Fruit fly (Drosophila melanogaster) whole organism, embryonic: ENCODE results near the gene Nin.
A peak's percentile ranks its signal among the peaks of the same experiment; 100 is the strongest.

Experiments
- Blimp-1 ChIP-seq: fragments of 200-800 bp; sonication (Bioruptor generic); optimal IDR thresholded peaks from 3 replicates; lab custom pipeline; 2018; ENCODE audit warnings: missing biosample characterization, missing genetic modification characterization, mild to moderate bottlenecking, moderate library complexity, missing genetic modification reagents
- BtbVII ChIP-seq: fragments of 200-800 bp; sonication (Bioruptor generic); optimal IDR thresholded peaks from 3 replicates; lab custom pipeline; 2017; ENCODE audit warnings: missing biosample characterization, mild to moderate bottlenecking, missing genetic modification characterization
- CG12769 ChIP-seq: fragments of 200-800 bp; sonication (Bioruptor generic); optimal IDR thresholded peaks from 2 replicates; lab custom pipeline; 2019; ENCODE audit warnings: missing biosample characterization, mild to moderate bottlenecking, missing genetic modification characterization, moderate library complexity
- CG1602 ChIP-seq: fragments of 200-800 bp; sonication (Bioruptor generic); optimal IDR thresholded peaks from 3 replicates; lab custom pipeline; 2016; ENCODE audit warnings: missing biosample characterization, missing genetic modification characterization
- CG1603 ChIP-seq: fragments of 200-800 bp; sonication (Bioruptor generic); optimal IDR thresholded peaks from 2 replicates; lab custom pipeline; 2019; ENCODE audit warnings: missing biosample characterization, mild to moderate bottlenecking, missing genetic modification characterization, moderate library complexity
- CG17186 ChIP-seq: fragments of 200-800 bp; sonication (Bioruptor generic); optimal IDR thresholded peaks from 3 replicates; lab custom pipeline; 2017; ENCODE audit warnings: missing biosample characterization, missing genetic modification reagents, missing genetic modification characterization
- CG18764 ChIP-seq: fragments of 200-800 bp; sonication (Bioruptor generic); optimal IDR thresholded peaks from 3 replicates; lab custom pipeline; 2016; ENCODE audit warnings: missing biosample characterization, missing genetic modification characterization
- CG2199 ChIP-seq: fragments of 200-800 bp; sonication (Bioruptor generic); IDR thresholded peaks from 3 replicates; pipeline ENCODE4 v1.3.6; 2022; ENCODE audit warnings: missing biosample characterization, missing genetic modification characterization
- CG2202 ChIP-seq: fragments of 200-800 bp; sonication (Bioruptor generic); optimal IDR thresholded peaks from 2 replicates; lab custom pipeline; 2018; ENCODE audit warnings: missing biosample characterization, mild to moderate bottlenecking, missing genetic modification characterization
- CG31224 ChIP-seq: fragments of 200-800 bp; sonication (Bioruptor generic); IDR thresholded peaks from 2 replicates; pipeline ENCODE4 v1.3.6; 2022; ENCODE audit warnings: missing biosample characterization, missing genetic modification characterization
- CG32532 ChIP-seq: fragments of 200-800 bp; sonication (Bioruptor generic); IDR thresholded peaks from 2 replicates; pipeline ENCODE4 v1.3.6; 2022; ENCODE audit warnings: missing biosample characterization, missing genetic modification characterization
- CG32767 ChIP-seq: fragments of 200-800 bp; sonication (Bioruptor generic); IDR thresholded peaks from 2 replicates; pipeline ENCODE4 v1.3.6; 2022; ENCODE audit warnings: missing biosample characterization, missing genetic modification characterization
- CG34422 ChIP-seq: fragments of 200-800 bp; sonication (Bioruptor generic); IDR thresholded peaks from 3 replicates; pipeline ENCODE4 v1.3.6; 2022; ENCODE audit warnings: missing biosample characterization, missing genetic modification characterization
- CG3838 ChIP-seq: fragments of 200-800 bp; sonication (Bioruptor generic); optimal IDR thresholded peaks from 3 replicates; lab custom pipeline; 2016; ENCODE audit warnings: missing biosample characterization, missing genetic modification characterization
- CG8388 ChIP-seq: fragments of 200-800 bp; sonication (Bioruptor generic); optimal IDR thresholded peaks from 2 replicates; lab custom pipeline; 2019; ENCODE audit warnings: missing biosample characterization, mild to moderate bottlenecking, missing genetic modification characterization, moderate library complexity
- Dll ChIP-seq: fragments of 200-800 bp; sonication (Bioruptor generic); IDR thresholded peaks from 4 replicates; pipeline ENCODE4 v1.3.6; 2022; ENCODE audit warnings: missing biosample characterization, missing genetic modification characterization; ENCODE audit not compliant: partially characterized antibody
- Drgx ChIP-seq: fragments of 200-800 bp; sonication (Bioruptor generic); IDR thresholded peaks from 2 replicates; pipeline ENCODE4 v1.3.6; 2022; ENCODE audit warnings: missing biosample characterization, missing genetic modification characterization
- ERR ChIP-seq: fragments of 200-800 bp; sonication (Bioruptor generic); optimal IDR thresholded peaks from 2 replicates; lab custom pipeline; 2016; ENCODE audit warnings: missing biosample characterization, missing genetic modification characterization
- Hmr ChIP-seq: fragments of 200-800 bp; sonication (Bioruptor generic); optimal IDR thresholded peaks from 3 replicates; lab custom pipeline; 2017; ENCODE audit warnings: mild to moderate bottlenecking, missing biosample characterization, missing genetic modification reagents, missing genetic modification characterization
- Ptx1 ChIP-seq: fragments of 200-800 bp; sonication (Bioruptor generic); IDR thresholded peaks from 2 replicates; pipeline ENCODE4 v1.3.6; 2022; ENCODE audit warnings: missing biosample characterization, missing genetic modification characterization
- Scr ChIP-seq: fragments of 200-800 bp; sonication (Bioruptor generic); IDR thresholded peaks from 2 replicates; pipeline ENCODE4 v1.3.6; 2022; ENCODE audit warnings: missing biosample characterization, missing genetic modification characterization; ENCODE audit not compliant: partially characterized antibody
- bigmax ChIP-seq: fragments of 200-800 bp; sonication (Bioruptor generic); optimal IDR thresholded peaks from 2 replicates; lab custom pipeline; 2018; ENCODE audit warnings: missing biosample characterization, mild to moderate bottlenecking, missing genetic modification characterization
- cg ChIP-seq: fragments of 200-800 bp; sonication (Bioruptor generic); optimal IDR thresholded peaks from 3 replicates; lab custom pipeline; 2019; ENCODE audit warnings: missing biosample characterization, mild to moderate bottlenecking, missing genetic modification characterization, moderate library complexity
- corto ChIP-seq: fragments of 200-800 bp; sonication (Bioruptor generic); optimal IDR thresholded peaks from 2 replicates; lab custom pipeline; 2016; ENCODE audit warnings: missing biosample characterization, mild to moderate bottlenecking, missing genetic modification characterization, moderate library complexity
- da ChIP-seq: fragments of 200-800 bp; sonication (Bioruptor generic); optimal IDR thresholded peaks from 2 replicates; lab custom pipeline; 2016; ENCODE audit warnings: missing biosample characterization, missing genetic modification characterization
- dmrt11E ChIP-seq: fragments of 200-800 bp; sonication (Bioruptor generic); optimal IDR thresholded peaks from 3 replicates; lab custom pipeline; 2018; ENCODE audit warnings: missing biosample characterization, mild to moderate bottlenecking, missing genetic modification characterization, moderate library complexity
- fu2 ChIP-seq: fragments of 200-800 bp; sonication (Bioruptor generic); optimal IDR thresholded peaks from 2 replicates; lab custom pipeline; 2016; ENCODE audit warnings: missing biosample characterization, missing genetic modification characterization
- grn ChIP-seq: fragments of 200-800 bp; sonication (Bioruptor generic); optimal IDR thresholded peaks from 3 replicates; lab custom pipeline; 2017; ENCODE audit warnings: missing biosample characterization, missing genetic modification characterization
- gsb-n ChIP-seq: fragments of 200-800 bp; sonication (Bioruptor generic); optimal IDR thresholded peaks from 3 replicates; lab custom pipeline; 2018; ENCODE audit warnings: missing biosample characterization, mild to moderate bottlenecking, missing genetic modification characterization
- insv ChIP-seq, 2 experiments: fragments of 200-800 bp; sonication (Bioruptor generic); optimal IDR thresholded peaks; 3 replicates each; lab custom pipeline; 2016 to 2018; ENCODE audit warnings: missing biosample characterization in 2 of 2, missing genetic modification characterization in 2 of 2
- kni ChIP-seq: fragments of 200-800 bp; sonication (Bioruptor generic); optimal IDR thresholded peaks from 3 replicates; lab custom pipeline; 2017; ENCODE audit warnings: mild to moderate bottlenecking, missing biosample characterization, missing genetic modification reagents, missing genetic modification characterization
- lbe ChIP-seq: fragments of 200-800 bp; sonication (Bioruptor generic); optimal IDR thresholded peaks from 2 replicates; lab custom pipeline; 2016; ENCODE audit warnings: missing biosample characterization, mild to moderate bottlenecking, missing genetic modification characterization
- maf-S ChIP-seq: fragments of 200-800 bp; sonication (Bioruptor generic); optimal IDR thresholded peaks from 2 replicates; lab custom pipeline; 2016; ENCODE audit warnings: missing biosample characterization, missing genetic modification characterization
- nau ChIP-seq: fragments of 200-800 bp; sonication (Bioruptor generic); optimal IDR thresholded peaks from 3 replicates; lab custom pipeline; 2017; ENCODE audit warnings: missing biosample characterization, mild to moderate bottlenecking, missing genetic modification characterization, missing genetic modification reagents
- nmo ChIP-seq: fragments of 200-800 bp; sonication (Bioruptor generic); optimal IDR thresholded peaks from 2 replicates; lab custom pipeline; 2018; ENCODE audit warnings: missing biosample characterization, mild to moderate bottlenecking, missing genetic modification characterization, moderate library complexity
- nom ChIP-seq: fragments of 200-800 bp; sonication (Bioruptor generic); optimal IDR thresholded peaks from 2 replicates; lab custom pipeline; 2017; ENCODE audit warnings: missing biosample characterization, missing genetic modification characterization, mild to moderate bottlenecking, moderate library complexity, missing genetic modification reagents
- odd ChIP-seq: fragments of 200-800 bp; sonication (Bioruptor generic); optimal IDR thresholded peaks from 2 replicates; lab custom pipeline; 2017; ENCODE audit warnings: missing biosample characterization, mild to moderate bottlenecking, missing genetic modification characterization
- pita ChIP-seq: fragments of 200-800 bp; sonication (Bioruptor generic); optimal IDR thresholded peaks from 2 replicates; lab custom pipeline; 2017; ENCODE audit warnings: missing biosample characterization, mild to moderate bottlenecking, missing genetic modification characterization
- prd ChIP-seq, 3 experiments: fragments of >200 bp in 2 of 3; fragments of 200-800 bp in 1 of 3; sonication (Bioruptor generic) in 1 of 3; optimal IDR thresholded peaks in 2 of 3; IDR thresholded peaks in 1 of 3; 2 replicates in 2 of 3; 3 replicates in 1 of 3; pipeline versions ENCODE4 v1.3.6 to Lab custom; 2017 to 2022; ENCODE audit warnings: missing biosample characterization in 1 of 3, missing genetic modification characterization in 1 of 3
- ranshi ChIP-seq: fragments of 200-800 bp; sonication (Bioruptor generic); IDR thresholded peaks from 2 replicates; pipeline ENCODE4 v1.3.6; 2022; ENCODE audit warnings: missing biosample characterization, missing genetic modification characterization
- sd ChIP-seq: fragments of 200-800 bp; sonication (Bioruptor generic); optimal IDR thresholded peaks from 3 replicates; lab custom pipeline; 2018; ENCODE audit warnings: missing biosample characterization, mild to moderate bottlenecking, missing genetic modification characterization, moderate library complexity
- sqz ChIP-seq: fragments of 200-800 bp; sonication (Bioruptor generic); optimal IDR thresholded peaks from 3 replicates; lab custom pipeline; 2018; ENCODE audit warnings: missing biosample characterization, mild to moderate bottlenecking, missing genetic modification characterization
- toy ChIP-seq: fragments of 200-800 bp; sonication (Bioruptor generic); IDR thresholded peaks from 2 replicates; pipeline ENCODE4 v1.3.6; 2022; ENCODE audit warnings: missing biosample characterization, missing genetic modification characterization
- tx ChIP-seq: fragments of 200-800 bp; sonication (Bioruptor generic); optimal IDR thresholded peaks from 2 replicates; lab custom pipeline; 2016; ENCODE audit warnings: missing biosample characterization, missing genetic modification characterization
- zf30C ChIP-seq: fragments of 200-800 bp; sonication (Bioruptor generic); optimal IDR thresholded peaks from 3 replicates; lab custom pipeline; 2018; ENCODE audit warnings: missing biosample characterization, mild to moderate bottlenecking, missing genetic modification characterization
- zfh1 ChIP-seq: fragments of 200-800 bp; sonication (Bioruptor generic); IDR thresholded peaks from 3 replicates; pipeline ENCODE4 v1.3.6; 2022; ENCODE audit warnings: missing biosample characterization, missing genetic modification characterization

Nin gene

dm6 chr2L:5249766-5250165 lies 28.6 kb downstream of the Nin start:
- no peak for TF ChIP-seq CG32767 (GFP tag; lab: Robert Waterston, UW)
- TF ChIP-seq zf30C (GFP tag; lab: Kevin White, UChicago) = peak; percentile 42
- peak; percentile 27 for TF ChIP-seq nom (GFP tag; lab: Kevin White, UChicago)
- TF ChIP-seq CG1602 (GFP tag; lab: Kevin White, UChicago) = no peak
- TF ChIP-seq insv (GFP tag; optimal IDR thresholded peaks at IDR 0.05; lab: Kevin White, UChicago) = no peak
- 0 out of 2 replicates have a peak, but pooled peaks have one; percentile 23 for TF ChIP-seq CG32532 (GFP tag; lab: Robert Waterston, UW)
- no peak for TF ChIP-seq BtbVII (GFP tag; lab: Kevin White, UChicago)
- peak; percentile 36; the same call in 1 of the 2 replicates for TF ChIP-seq Drgx
- TF ChIP-seq CG31224 (GFP tag; lab: Robert Waterston, UW) = 0 out of 2 replicates have a peak, but pooled peaks have one; percentile 12
- TF ChIP-seq corto (GFP tag; lab: Kevin White, UChicago) = peak; percentile 49
- TF ChIP-seq Ptx1 (GFP tag; lab: Robert Waterston, UW) = no peak
- no peak for TF ChIP-seq prd (optimal IDR thresholded peaks at IDR 0.05; lab: Kevin White, UChicago)
- TF ChIP-seq prd (GFP tag; IDR thresholded peaks at IDR 0.05; lab: Robert Waterston, UW) = 0 out of 3 replicates have a peak, but pooled peaks have one; percentile 11
- peak; percentile 75 for TF ChIP-seq lbe

dm6 chr2L:5248582-5248981 lies 29.8 kb downstream of the Nin start:
- TF ChIP-seq tx (GFP tag; lab: Kevin White, UChicago) = no peak
- no peak for TF ChIP-seq CG3838 (GFP tag; lab: Kevin White, UChicago)
- TF ChIP-seq CG12769 (tag; lab: Kevin White, UChicago) = peak; percentile 20
- TF ChIP-seq bigmax (GFP tag; lab: Kevin White, UChicago) = no peak
- TF ChIP-seq sd = peak; percentile 40
- no peak for TF ChIP-seq CG1603
- peak; percentile 4 for TF ChIP-seq sqz (GFP tag; lab: Kevin White, UChicago)
- TF ChIP-seq ranshi = no peak
- no peak for TF ChIP-seq ERR
- no peak for TF ChIP-seq maf-S (GFP tag; lab: Kevin White, UChicago)
- peak; percentile 19 for TF ChIP-seq grn (GFP tag; lab: Kevin White, UChicago)
- TF ChIP-seq pita (GFP tag; lab: Kevin White, UChicago) = no peak
- TF ChIP-seq Blimp-1 (GFP tag; lab: Kevin White, UChicago) = peak; percentile 37
- TF ChIP-seq gsb-n (tag; lab: Kevin White, UChicago) = peak; percentile 11
- TF ChIP-seq, all 482 proteins: peak for 6

dm6 chr2L:5247812-5248211 lies 30.5 kb downstream of the Nin start:
- TF ChIP-seq kni (GFP tag; lab: Kevin White, UChicago) = peak; percentile 84
- peak; percentile 53 for TF ChIP-seq nau (GFP tag; lab: Kevin White, UChicago)
- no peak for TF ChIP-seq nmo (GFP tag; lab: Kevin White, UChicago)
- TF ChIP-seq cg = peak; percentile 58
- no peak for TF ChIP-seq CG2202
- TF ChIP-seq CG32767 (GFP tag; lab: Robert Waterston, UW) = 0 out of 2 replicates have a peak, but pooled peaks have one; percentile 16

- no peak for TF ChIP-seq CG18764 (GFP tag; lab: Kevin White, UChicago)
- peak; percentile 98 for TF ChIP-seq grn (GFP tag; lab: Kevin White, UChicago)
- no peak for TF ChIP-seq fu2 (GFP tag; lab: Kevin White, UChicago)
- TF ChIP-seq odd (GFP tag; lab: Kevin White, UChicago) = peak; percentile 7
- no peak for TF ChIP-seq CG34422 (GFP tag; lab: Robert Waterston, UW)
- TF ChIP-seq dmrt11E (tag; lab: Kevin White, UChicago) = peak; percentile 27
- no peak for TF ChIP-seq Hmr
- no peak for TF ChIP-seq da (GFP tag; lab: Kevin White, UChicago)
- TF ChIP-seq corto (GFP tag; lab: Kevin White, UChicago) = peak; percentile 32
- TF ChIP-seq toy (GFP tag; lab: Robert Waterston, UW) = no peak
- peak; percentile 48; the same call in 1 of the 3 replicates for TF ChIP-seq CG2199
- no peak for TF ChIP-seq CG17186
- TF ChIP-seq CG8388 (GFP tag; lab: Kevin White, UChicago) = peak; percentile 9
- TF ChIP-seq Scr (GFP tag; lab: Robert Waterston, UW) = peak; percentile 28; the same call in 1 of the 2 replicates
- peak; percentile 29; the same call in 1 of the 4 replicates for TF ChIP-seq Dll (GFP tag; lab: Robert Waterston, UW)
- peak; percentile 35; the same call in 1 of the 3 replicates for TF ChIP-seq zfh1
Measured at dm6 chr2L:5247384-5247783, 31.0 kb downstream of the Nin start.
